Fruit fly (Drosophila melanogaster) S2 (cell line): ENCODE data around the gene CG8483.

Source experiments
- CG8478 ChIP-seq: fragments of >200 bp; optimal IDR thresholded peaks from 2 replicates; lab custom pipeline; 2018
- CTCF ChIP-seq, 2 experiments: fragments of >200 bp; optimal IDR thresholded peaks; 2 replicates each; lab custom pipeline; 2018

dm6 chr3R:13231184-13231583 is 16.9 kb upstream of the CG8483 start:
- no peak for TF ChIP-seq CTCF (optimal IDR thresholded peaks at IDR 0.05; lab: Kevin White, UChicago)
- no peak for TF ChIP-seq CG8478
